Fruit fly (Drosophila melanogaster): ENCODE results near the gene CG9961.

dm6 chr2L:2755323-2755695, 10.6 kb upstream of the CG9961 start:
- TF ChIP-seq CG9948 (tag; optimal IDR thresholded peaks at IDR 0.05): no peak
- peak; percentile 72 for TF ChIP-seq Pif1B (GFP tag; optimal IDR thresholded peaks at IDR 0.05)
- no peak for TF ChIP-seq CG34367 (tag; optimal IDR thresholded peaks at IDR 0.05)
- no peak for TF ChIP-seq D1 (tag; optimal IDR thresholded peaks at IDR 0.05)
- no peak for TF ChIP-seq CG8301 (tag; optimal IDR thresholded peaks at IDR 0.05)
- TF ChIP-seq CG13204 (GFP tag; optimal IDR thresholded peaks at IDR 0.05): no peak
- TF ChIP-seq CG14655 (GFP tag; optimal IDR thresholded peaks at IDR 0.05): no peak
- TF ChIP-seq gl (tag; optimal IDR thresholded peaks at IDR 0.05): peak; percentile 61
- no peak for TF ChIP-seq CG12605 (GFP tag; IDR thresholded peaks at IDR 0.05)
- peak; percentile 72 for TF ChIP-seq EcR (GFP tag; optimal IDR thresholded peaks at IDR 0.05)

Measured in whole organism, pupa.